Worm (Caenorhabditis elegans) whole organism, L4/young adult: ENCODE measurements around the gene sqt-3.

Source experiments
- W03F9.2 ChIP-seq: fragments of 150-350 bp; optimal IDR thresholded peaks from 2 replicates; lab custom pipeline; 2014; ENCODE audit warnings: missing biosample characterization, missing genetic modification characterization
- dao-5 ChIP-seq: sonication (generic microtip); optimal IDR thresholded peaks from 2 replicates; lab custom pipeline; 2016; ENCODE audit warnings: missing genotype, missing genetic modification characterization, moderate library complexity, missing compliant biosample characterization
- him-1 ChIP-seq: sonication (generic microtip); optimal IDR thresholded peaks from 2 replicates; lab custom pipeline; 2016; ENCODE audit warnings: missing genotype, missing genetic modification reagents, missing genetic modification characterization, missing compliant biosample characterization

The sqt-3 gene

DNA sequence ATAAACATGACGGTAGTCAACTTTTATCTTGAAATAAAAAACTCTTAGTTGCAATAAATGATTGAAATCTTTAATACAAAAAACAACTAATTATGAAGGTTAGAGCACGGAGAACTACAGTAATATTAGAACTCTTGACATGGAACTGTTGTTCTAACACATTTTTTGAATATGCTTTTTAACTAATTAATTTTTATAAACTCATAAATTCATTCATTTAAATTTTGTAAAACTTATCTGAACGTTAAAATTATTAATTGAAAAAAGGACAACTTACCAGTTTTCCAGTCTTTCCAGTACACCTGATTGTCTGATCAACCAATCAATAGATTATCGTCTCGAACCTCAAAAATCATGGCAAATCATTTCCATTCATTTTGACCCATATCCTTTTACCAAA is at the start of gene sqt-3:
sqt-3 (plus strand) TSS at position 301 of the 400 bp plus-strand sequence.
- TF ChIP-seq W03F9.2 (tag; lab: Kevin White, UChicago) (no peak), dao-5 (tag; lab: Kevin White, UChicago) (no peak), him-1 (tag; lab: Kevin White, UChicago) (no peak)

DNA sequence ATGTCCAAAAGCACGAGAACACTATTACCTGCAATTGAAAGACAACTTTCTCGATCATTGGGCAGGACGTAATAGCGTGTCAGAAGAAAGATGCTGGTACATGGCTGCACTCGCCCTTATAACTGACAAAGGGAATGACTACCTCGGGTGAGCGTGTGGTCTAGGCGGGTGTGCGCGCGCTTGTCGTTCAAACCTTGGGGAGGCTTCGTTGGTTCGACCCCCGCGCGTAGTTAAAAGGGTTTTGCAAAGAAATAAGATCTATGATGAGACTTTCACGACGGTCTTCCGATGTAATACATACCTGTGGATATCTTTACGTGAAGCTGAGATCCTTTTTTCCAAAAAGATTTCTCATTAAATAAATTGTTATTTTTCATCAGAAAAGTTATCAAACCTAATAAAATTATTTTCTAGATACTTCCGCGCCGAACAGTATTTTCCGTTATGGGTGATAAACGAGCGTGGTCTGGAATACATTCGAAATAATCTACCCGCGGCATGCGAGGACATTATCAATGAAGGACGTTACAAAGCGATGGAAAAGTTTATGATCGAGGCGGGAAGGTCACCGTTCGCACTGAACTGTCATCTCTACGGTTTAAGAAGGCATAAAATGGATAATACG is 49.0 kb upstream of the sqt-3 start:
- peak; percentile 97 for TF ChIP-seq dao-5 (tag; lab: Kevin White, UChicago)
- peak; percentile 97 for TF ChIP-seq him-1 (tag; lab: Kevin White, UChicago)
- TF ChIP-seq W03F9.2 (tag; lab: Kevin White, UChicago), result peak; percentile 59

DNA sequence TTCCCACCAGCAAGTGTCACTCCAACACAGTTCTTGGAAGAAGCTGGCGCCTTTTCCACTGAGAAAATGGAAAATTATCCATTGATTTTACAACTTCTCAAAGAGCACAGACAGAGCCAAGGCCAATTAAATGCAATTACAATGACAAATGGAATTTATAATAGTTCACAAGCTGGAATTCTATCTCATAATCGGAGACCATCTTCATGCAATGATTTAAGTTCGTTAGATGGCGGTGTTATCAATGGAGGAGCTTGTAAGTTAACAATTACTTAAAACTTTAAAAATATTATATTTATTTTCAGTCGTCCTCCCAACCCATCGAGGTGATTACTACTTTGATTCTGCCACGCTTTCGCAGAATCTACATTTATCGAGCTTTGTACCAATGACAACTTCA is 46.9 kb upstream of the sqt-3 start:
- TF ChIP-seq dao-5 (tag; lab: Kevin White, UChicago) (no peak), him-1 (tag; lab: Kevin White, UChicago) (no peak), W03F9.2 (tag; lab: Kevin White, UChicago) (no peak)

DNA sequence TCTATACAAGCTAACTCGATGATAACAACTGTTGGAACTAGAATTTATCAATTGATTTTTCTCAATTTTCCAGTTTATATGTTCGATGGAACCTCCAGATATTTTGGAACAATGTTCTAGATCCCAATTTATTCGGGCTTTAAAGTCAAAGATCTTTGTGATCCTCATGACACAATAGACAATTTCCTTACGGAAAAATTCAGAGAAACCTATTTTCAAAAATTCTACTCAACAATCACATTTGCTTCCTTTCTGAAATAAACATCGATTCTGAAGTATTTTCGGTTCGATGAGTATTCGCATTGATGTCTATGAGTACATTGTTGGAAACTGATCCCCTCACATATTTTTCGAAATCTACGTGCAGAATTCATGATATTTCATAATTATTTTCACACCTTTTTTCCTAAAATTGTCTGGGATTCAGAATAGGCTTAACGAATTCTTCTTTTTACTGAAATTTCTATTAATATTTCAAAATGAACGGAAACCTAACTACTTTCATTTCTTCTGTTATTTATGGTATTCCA is 45.5 kb upstream of the sqt-3 start, which contains the start of gene srg-45:
srg-45 (plus strand) TSS at position 480 of the 530 bp plus-strand sequence.
- TF ChIP-seq W03F9.2 (tag; lab: Kevin White, UChicago) (no peak), dao-5 (tag; lab: Kevin White, UChicago) (no peak), him-1 (tag; lab: Kevin White, UChicago) (no peak)

DNA sequence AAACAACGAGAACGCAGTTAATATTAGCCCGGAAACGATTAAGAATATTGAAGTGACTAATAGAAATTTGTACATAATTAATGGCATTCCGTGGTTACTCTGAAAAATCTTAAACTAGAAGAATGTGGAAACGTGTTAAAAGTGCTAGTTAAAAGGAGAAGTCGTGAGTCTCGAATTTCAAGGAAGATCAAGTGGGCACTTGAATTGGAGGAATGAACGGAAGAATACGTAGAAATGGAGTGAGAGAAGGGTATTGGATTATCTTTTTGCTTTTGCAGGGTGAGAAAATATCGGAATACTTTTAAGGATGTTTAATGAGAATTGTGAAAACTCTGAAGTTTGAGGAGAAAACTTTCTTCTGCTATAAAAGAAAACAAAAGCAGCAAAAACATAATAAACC is 42.3 kb upstream of the sqt-3 start, which contains the start of gene hpo-30:
hpo-30 (minus strand) TSS at position 101 of the 400 bp plus-strand sequence.
- TF ChIP-seq W03F9.2 (tag; lab: Kevin White, UChicago), result no peak
- TF ChIP-seq him-1 (tag; lab: Kevin White, UChicago), result no peak

DNA sequence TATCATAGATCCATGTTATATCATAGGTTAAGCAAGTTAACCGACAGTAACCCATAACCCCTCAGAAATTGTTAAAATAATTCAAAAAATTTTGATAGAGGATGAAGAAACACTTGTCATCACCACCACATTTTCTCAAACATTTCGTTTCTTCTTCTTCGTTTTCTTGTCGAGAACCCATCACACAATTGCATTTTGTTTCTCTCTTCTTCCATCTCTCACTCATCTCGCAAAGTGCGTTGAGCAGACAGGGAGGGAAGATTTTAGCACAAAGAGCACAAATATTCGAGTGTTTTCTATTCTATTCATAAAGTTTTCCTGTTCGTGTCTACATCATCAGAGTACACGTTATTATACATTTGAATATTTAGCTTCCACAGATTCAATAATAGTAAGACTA is 38.1 kb upstream of the sqt-3 start:
- no peak for TF ChIP-seq W03F9.2 (tag; lab: Kevin White, UChicago)
- no peak for TF ChIP-seq dao-5 (tag; lab: Kevin White, UChicago)
- peak; percentile 18 for TF ChIP-seq him-1 (tag; lab: Kevin White, UChicago)

DNA sequence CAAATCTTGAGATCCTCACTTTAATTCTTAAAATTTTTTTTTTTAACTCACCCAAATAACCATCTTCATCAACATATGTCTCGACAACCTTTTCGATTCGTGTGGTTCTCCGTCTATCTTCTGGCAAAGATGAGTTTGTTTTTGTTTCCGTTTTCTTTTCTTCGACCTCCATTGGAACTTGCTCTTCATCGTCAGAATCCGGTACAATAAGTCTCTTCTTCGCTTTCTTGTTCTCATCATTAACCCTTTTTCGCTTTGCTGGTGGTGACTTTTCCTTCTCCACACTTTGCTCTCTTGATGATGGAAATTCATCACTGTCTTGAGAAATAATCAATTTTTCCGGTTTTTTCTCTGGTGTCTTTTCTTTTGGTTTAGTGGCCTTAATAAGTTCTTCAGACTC is 36.5 kb upstream of the sqt-3 start:
- TF ChIP-seq W03F9.2 (tag; lab: Kevin White, UChicago) (no peak), him-1 (tag; lab: Kevin White, UChicago) (no peak), dao-5 (tag; lab: Kevin White, UChicago) (no peak)

DNA sequence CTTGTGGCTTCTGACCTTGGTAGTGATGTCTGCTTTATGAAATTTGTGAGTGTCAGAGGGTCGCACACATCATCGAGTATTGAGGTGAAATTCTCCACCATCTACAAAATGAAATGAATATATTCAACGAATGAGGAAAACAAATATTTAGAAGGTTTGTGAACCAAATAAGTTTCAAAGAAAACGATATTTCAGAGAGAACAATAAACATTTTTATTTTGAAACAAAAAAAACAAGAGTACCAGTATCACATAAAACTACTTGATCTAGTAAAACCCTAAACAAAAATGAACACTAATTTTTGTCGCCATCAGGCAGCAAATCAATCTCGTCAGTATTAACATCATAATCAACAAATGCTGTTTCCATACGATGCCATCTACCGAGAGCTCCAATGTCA is 35.5 kb upstream of the sqt-3 start, which contains the start of gene R04F11.3:
R04F11.3 (minus strand) TSS at position 101 of the 400 bp plus-strand sequence.
- TF ChIP-seq him-1 (tag; lab: Kevin White, UChicago), result no peak
- no peak for TF ChIP-seq dao-5 (tag; lab: Kevin White, UChicago)
- no peak for TF ChIP-seq W03F9.2 (tag; lab: Kevin White, UChicago)

DNA sequence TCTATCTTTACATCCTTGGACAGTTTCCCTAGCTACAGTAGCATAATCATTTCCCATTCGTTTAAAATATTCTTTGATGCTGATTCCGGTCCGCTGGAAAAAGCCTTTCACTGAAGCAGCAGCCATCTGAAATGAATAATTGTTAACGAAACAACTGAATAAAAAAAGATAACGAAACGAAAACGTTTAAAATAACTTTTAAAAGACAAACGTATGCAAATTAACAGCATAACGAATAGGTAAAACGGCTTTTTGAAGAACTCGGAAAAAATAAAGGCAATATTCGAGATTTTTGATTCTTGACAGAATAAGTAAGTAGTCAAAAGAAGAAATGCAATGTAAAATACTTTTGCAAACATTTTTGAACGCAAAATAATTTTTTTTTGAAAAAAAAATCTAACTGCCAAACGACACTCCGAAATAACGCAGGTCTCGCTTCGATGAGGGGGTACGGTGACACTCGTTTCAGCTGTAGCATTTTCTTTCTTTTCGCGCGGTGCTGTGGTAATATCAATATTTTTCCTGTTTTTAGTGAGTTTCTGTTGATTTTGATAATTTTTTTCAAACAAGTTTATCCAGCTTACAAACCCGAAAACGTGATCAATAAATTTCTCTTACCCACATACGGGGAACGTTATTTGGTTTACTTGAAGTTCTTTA is 34.5 kb upstream of the sqt-3 start, which contains the start of the genes R04F11.5 and R04F11.2:
R04F11.5 (minus strand) TSS at position 126 of the 660 bp plus-strand sequence.
R04F11.2 (plus strand) TSS at position 488 of the 660 bp plus-strand sequence.
- TF ChIP-seq him-1 (tag; lab: Kevin White, UChicago) (peak; percentile 76), W03F9.2 (tag; lab: Kevin White, UChicago) (peak; percentile 83), dao-5 (tag; lab: Kevin White, UChicago) (no peak)

DNA sequence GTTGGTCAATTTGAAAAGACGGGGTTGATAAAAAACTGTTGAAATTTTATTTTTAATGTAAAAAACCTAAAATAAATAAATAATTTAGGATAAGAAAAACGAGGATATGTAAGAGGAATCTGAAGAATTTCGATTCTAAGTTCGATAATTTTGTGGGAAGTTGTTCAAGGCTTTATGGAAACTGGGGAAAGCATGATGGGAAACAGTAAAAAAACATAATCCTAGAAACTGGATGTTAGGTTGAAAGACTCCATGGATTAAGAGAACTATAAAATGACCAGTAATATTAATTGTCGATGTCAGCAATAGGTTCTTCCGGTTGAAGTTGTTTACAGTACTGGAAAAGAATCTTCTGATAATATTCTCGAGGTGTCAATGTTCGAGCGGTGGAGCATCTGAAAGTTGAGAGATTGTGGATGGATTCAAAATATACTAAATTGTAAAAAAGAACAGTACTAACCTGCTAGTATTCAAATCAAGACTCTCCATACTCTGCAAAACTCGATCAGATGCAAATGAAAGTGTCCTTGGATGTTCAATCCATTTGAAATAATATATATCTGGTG is 32.2 kb upstream of the sqt-3 start:
- TF ChIP-seq him-1 (tag; lab: Kevin White, UChicago), result no peak
- TF ChIP-seq W03F9.2 (tag; lab: Kevin White, UChicago), result no peak
- TF ChIP-seq dao-5 (tag; lab: Kevin White, UChicago), result no peak

DNA sequence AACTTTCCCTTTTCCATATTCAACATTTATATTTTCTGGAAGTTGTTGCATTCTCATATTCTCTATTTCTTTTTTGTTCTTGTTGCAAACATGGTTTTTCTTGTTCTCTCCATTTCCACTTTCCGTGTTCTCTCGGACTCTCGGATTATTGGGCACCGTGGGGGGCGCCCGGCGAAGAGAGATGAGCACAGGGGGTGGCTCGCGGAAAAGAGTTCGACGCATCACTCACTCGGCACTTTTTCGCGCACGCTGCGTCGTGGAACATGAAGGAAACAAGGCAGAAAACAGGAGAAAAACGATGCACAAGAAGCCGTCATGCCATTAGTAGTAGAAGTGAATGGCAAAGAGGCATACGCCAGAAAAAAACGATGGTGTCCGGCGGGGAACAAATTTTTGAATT is 25.9 kb upstream of the sqt-3 start:
- TF ChIP-seq W03F9.2 (tag; lab: Kevin White, UChicago) (no peak), him-1 (tag; lab: Kevin White, UChicago) (no peak), dao-5 (tag; lab: Kevin White, UChicago) (no peak)

DNA sequence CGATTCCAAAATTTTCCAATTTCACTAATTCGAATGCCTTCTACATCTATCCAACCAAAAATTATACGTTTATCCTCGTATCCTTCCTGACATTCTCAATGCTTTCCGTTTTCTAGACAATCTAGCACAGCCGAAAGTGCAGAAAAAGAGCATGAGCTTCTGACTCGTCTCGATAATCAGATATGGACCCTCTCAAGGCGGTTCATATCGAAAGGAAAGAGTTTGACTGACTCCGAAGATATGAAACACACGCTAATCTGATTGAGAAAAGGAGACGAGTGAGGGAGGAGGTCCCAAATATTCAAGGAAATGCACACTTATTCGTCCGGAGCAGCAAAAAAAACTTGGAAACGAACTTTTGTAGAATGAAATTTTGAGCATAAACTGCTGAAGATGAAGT is 23.4 kb upstream of the sqt-3 start:
- TF ChIP-seq him-1 (tag; lab: Kevin White, UChicago), result no peak

DNA sequence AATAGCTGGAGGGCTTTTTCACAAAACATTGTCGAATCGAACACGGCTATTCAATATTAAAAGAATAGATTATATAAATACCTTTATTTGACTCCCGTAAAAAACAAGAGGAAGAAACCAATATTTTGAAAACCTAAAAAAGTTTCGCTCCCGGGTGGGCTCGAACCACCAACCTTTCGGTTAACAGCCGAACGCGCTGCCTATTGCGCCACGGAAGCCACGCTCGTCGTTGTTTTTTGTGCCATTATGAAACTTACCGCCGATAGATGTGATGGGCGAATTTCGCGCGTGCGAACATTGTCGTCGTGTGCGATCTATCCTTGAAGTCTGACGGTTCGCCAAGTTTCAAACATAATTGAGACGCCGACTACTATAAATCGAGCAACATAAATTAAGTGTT is 20.7 kb upstream of the sqt-3 start:
- TF ChIP-seq dao-5 (tag; lab: Kevin White, UChicago) (no peak), W03F9.2 (tag; lab: Kevin White, UChicago) (no peak), him-1 (tag; lab: Kevin White, UChicago) (no peak)
